Worm (Caenorhabditis elegans) whole organism, midembryonic: ENCODE results near the gene col-103.

Source experiments
- T22C8.4 ChIP-seq: fragments of 200-800 bp; sonication (Bioruptor generic); IDR thresholded peaks from 2 replicates; pipeline ENCODE4 v1.3.6; 2022; ENCODE audit warnings: missing genetic modification characterization, missing compliant biosample characterization
- cog-1 ChIP-seq: sonication (generic microtip); optimal IDR thresholded peaks from 2 replicates; lab custom pipeline; 2016; ENCODE audit warnings: missing genetic modification characterization, missing compliant biosample characterization
- flt-1 ChIP-seq: fragments of 200-800 bp; sonication (Bioruptor generic); IDR thresholded peaks from 2 replicates; pipeline ENCODE4 v1.3.6; 2022; ENCODE audit warnings: missing genetic modification characterization, missing compliant biosample characterization
- klf-2 ChIP-seq: fragments of 200-800 bp; sonication (Bioruptor generic); conservative IDR thresholded peaks from 2 replicates; pipeline ENCODE4 v1.3.6; 2022; ENCODE audit warnings: missing genetic modification reagents, missing genetic modification characterization, missing compliant biosample characterization
- ref-1 ChIP-seq: fragments of 200-800 bp; sonication (Bioruptor generic); conservative IDR thresholded peaks from 2 replicates; pipeline ENCODE4 v1.3.6; 2022; ENCODE audit warnings: missing genetic modification reagents, missing genetic modification characterization, missing compliant biosample characterization
- tab-1 ChIP-seq: fragments of 200-800 bp; sonication (Bioruptor generic); IDR thresholded peaks from 2 replicates; pipeline ENCODE4 v1.3.6; 2022; ENCODE audit warnings: missing genetic modification characterization, missing compliant biosample characterization
- ztf-23 ChIP-seq: fragments of 200-800 bp; sonication (Bioruptor generic); IDR thresholded peaks from 2 replicates; pipeline ENCODE4 v1.3.6; 2022; ENCODE audit warnings: missing genetic modification reagents, missing genetic modification characterization, missing compliant biosample characterization
- ztf-29 ChIP-seq: fragments of 200-800 bp; sonication (Bioruptor generic); IDR thresholded peaks from 2 replicates; pipeline ENCODE4 v1.3.6; 2022; ENCODE audit warnings: missing genetic modification reagents, missing genetic modification characterization, missing compliant biosample characterization

DNA sequence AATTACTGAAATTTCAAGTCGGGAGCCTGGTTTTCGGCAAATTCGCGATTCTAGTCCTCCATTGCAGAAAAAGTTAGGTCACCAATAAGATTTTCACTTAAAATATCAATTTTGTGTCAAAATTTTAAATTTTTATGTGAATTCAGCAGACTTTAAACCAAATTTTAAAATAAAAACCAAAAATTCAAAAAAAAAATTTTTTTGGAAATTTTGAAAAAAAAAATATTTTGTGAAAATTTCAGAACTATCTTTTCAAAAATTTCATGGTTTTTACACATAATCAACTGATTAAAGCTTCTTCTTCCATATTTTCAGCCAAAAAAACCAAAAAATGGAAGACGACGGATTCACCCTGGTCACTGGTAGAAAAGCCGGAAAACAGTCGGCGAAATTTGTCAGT is 41.3 kb upstream of the col-103 start, which contains the start of gene Y55F3BL.4:
- TF ChIP-seq tab-1 (GFP tag; lab: Robert Waterston, UW) (no peak), ref-1 (GFP tag; lab: Robert Waterston, UW) (no peak), flt-1 (GFP tag; lab: Robert Waterston, UW) (no peak), klf-2 (no peak), T22C8.4 (GFP tag; lab: Robert Waterston, UW) (no peak), ztf-23 (GFP tag; lab: Robert Waterston, UW) (no peak), ztf-29 (GFP tag; lab: Robert Waterston, UW) (no peak), cog-1 (tag; lab: Kevin White, UChicago) (no peak)
